Worm (Caenorhabditis elegans): ENCODE results near the gene C54F6.18.

C54F6.18 gene

ce11 chrV:7525695-7526094, at the start of gene C54F6.18:
TSS of gene C54F6.18 (plus strand) at chrV:7525995.
- TF ChIP-seq nhr-20 (tag; optimal IDR thresholded peaks at IDR 0.05) (no peak), skn-1 (tag; optimal IDR thresholded peaks at IDR 0.05) (no peak), nhr-76 (tag; optimal IDR thresholded peaks at IDR 0.05) (no peak)

- TF ChIP-seq snu-23 (GFP tag; optimal IDR thresholded peaks at IDR 0.05) (no peak), lsy-2 (tag; optimal IDR thresholded peaks at IDR 0.05) (no peak), hlh-4 (tag; optimal IDR thresholded peaks at IDR 0.05) (peak; percentile 63), ceh-88 (GFP tag; IDR thresholded peaks at IDR 0.05) (no peak), fkh-8 (tag; optimal IDR thresholded peaks at IDR 0.05) (peak; percentile 15)
Observed at ce11 chrV:7476766-7477165, 49.0 kb upstream of the C54F6.18 start, which contains the start of gene srh-125. TSS of gene srh-125 (minus strand) at chrV:7476866.

- TF ChIP-seq nhr-84 (tag; optimal IDR thresholded peaks at IDR 0.05) (no peak), fkh-10 (GFP tag; optimal IDR thresholded peaks at IDR 0.05) (no peak), vab-15 (tag; optimal IDR thresholded peaks at IDR 0.05) (no peak), ceh-82 (tag; optimal IDR thresholded peaks at IDR 0.05) (no peak), Y116A8C.19 (tag; optimal IDR thresholded peaks at IDR 0.05; ENCODE audit: borderline replicate concordance) (no peak), egl-27 (tag; optimal IDR thresholded peaks at IDR 0.05) (no peak)
Observed at ce11 chrV:7478404-7478803, 47.4 kb upstream of the C54F6.18 start, which contains the start of gene str-190. TSS of gene str-190 (minus strand) at chrV:7478504.

ce11 chrV:7480949-7481348, 44.8 kb upstream of the C54F6.18 start, which contains the start of gene C18B10.6:
TSS of gene C18B10.6 (minus strand) at chrV:7481049.
- TF ChIP-seq ceh-90 (tag; optimal IDR thresholded peaks at IDR 0.05): no peak
- TF ChIP-seq efl-1 (optimal IDR thresholded peaks at IDR 0.05): no peak
- TF ChIP-seq efl-1 (GFP tag; optimal IDR thresholded peaks at IDR 0.05 in 1 of 2): peak in 1 of 2 experiments; percentile 57

ce11 chrV:7485000-7485399, 40.8 kb upstream of the C54F6.18 start, which contains the start of gene srbc-8:
TSS of gene srbc-8 (minus strand) at chrV:7485100.
- TF ChIP-seq hpl-2 (GFP tag; optimal IDR thresholded peaks at IDR 0.05) (no peak), fkh-8 (tag; optimal IDR thresholded peaks at IDR 0.05) (no peak), fkh-10 (GFP tag; optimal IDR thresholded peaks at IDR 0.05) (no peak), grh-1 (GFP tag; IDR thresholded peaks at IDR 0.05) (no peak), lin-15B (tag; optimal IDR thresholded peaks at IDR 0.05) (no peak), nhr-237 (tag; optimal IDR thresholded peaks at IDR 0.05) (no peak), efl-1 (optimal IDR thresholded peaks at IDR 0.05) (no peak), efl-1 (GFP tag; optimal IDR thresholded peaks at IDR 0.05 in 1 of 2) (peak in 1 of 2 experiments; percentile 22)

ce11 chrV:7487518-7487917, 38.3 kb upstream of the C54F6.18 start, which contains the start of gene srbc-7:
TSS of gene srbc-7 (minus strand) at chrV:7487618.
- no peak for TF ChIP-seq unc-130 (tag; optimal IDR thresholded peaks at IDR 0.05)
- no peak for TF ChIP-seq pqm-1 (tag; optimal IDR thresholded peaks at IDR 0.05)
- TF ChIP-seq zip-4 (GFP tag; optimal IDR thresholded peaks at IDR 0.05): no peak
- no peak for TF ChIP-seq fkh-10 (GFP tag; optimal IDR thresholded peaks at IDR 0.05)
- no peak for TF ChIP-seq lin-15B (tag; optimal IDR thresholded peaks at IDR 0.05)
- no peak for TF ChIP-seq ces-1 (GFP tag; optimal IDR thresholded peaks at IDR 0.05)
- no peak for TF ChIP-seq ceh-88 (GFP tag; IDR thresholded peaks at IDR 0.05)
- TF ChIP-seq nhr-90 (tag; optimal IDR thresholded peaks at IDR 0.05; ENCODE audit: poor library complexity): no peak
- no peak for TF ChIP-seq fkh-4 (tag; optimal IDR thresholded peaks at IDR 0.05; ENCODE audit: borderline replicate concordance)
- TF ChIP-seq skn-1 (tag; optimal IDR thresholded peaks at IDR 0.05): no peak

- TF ChIP-seq nhr-47 (tag; optimal IDR thresholded peaks at IDR 0.05): no peak
- TF ChIP-seq efl-1 (optimal IDR thresholded peaks at IDR 0.05): no peak
- no peak for TF ChIP-seq efl-1 (GFP tag; optimal IDR thresholded peaks at IDR 0.05 in 1 of 2)
- no peak for TF ChIP-seq egl-27 (tag; optimal IDR thresholded peaks at IDR 0.05)
- TF ChIP-seq hpl-2 (GFP tag; optimal IDR thresholded peaks at IDR 0.05): no peak
- TF ChIP-seq vab-15 (tag; optimal IDR thresholded peaks at IDR 0.05): no peak
- no peak for TF ChIP-seq nhr-28 (tag; optimal IDR thresholded peaks at IDR 0.05)
- TF ChIP-seq pqm-1 (tag; optimal IDR thresholded peaks at IDR 0.05): no peak
- TF ChIP-seq C34B4.2 (tag; optimal IDR thresholded peaks at IDR 0.05): no peak
- TF ChIP-seq mab-9 (GFP tag; IDR thresholded peaks at IDR 0.05): no peak
- TF ChIP-seq zag-1 (tag; optimal IDR thresholded peaks at IDR 0.05): no peak
- TF ChIP-seq unc-30 (tag; optimal IDR thresholded peaks at IDR 0.05): no peak
- TF ChIP-seq blmp-1 (tag; optimal IDR thresholded peaks at IDR 0.05): no peak
- no peak for TF ChIP-seq nhr-84 (tag; optimal IDR thresholded peaks at IDR 0.05)
Observed at ce11 chrV:7490340-7490739, 35.5 kb upstream of the C54F6.18 start, which contains the start of gene srbc-9. TSS of gene srbc-9 (minus strand) at chrV:7490440.

Data from whole organism, L1 larva.